Worm (Caenorhabditis elegans) whole organism, L1 larva: ENCODE data around the gene Y54F10BM.9.

Experiments used
- ama-1 ChIP-seq: fragments of 150-350 bp; optimal IDR thresholded peaks from 2 replicates; lab custom pipeline; 2014
- ceh-90 ChIP-seq: sonication (generic microtip); optimal IDR thresholded peaks from 2 replicates; lab custom pipeline; 2016; ENCODE audit warnings: missing genetic modification characterization, missing compliant biosample characterization
- efl-3 ChIP-seq: fragments of 200-800 bp; sonication (Bioruptor generic); optimal IDR thresholded peaks from 2 replicates; lab custom pipeline; 2018; ENCODE audit warnings: mild to moderate bottlenecking, missing genetic modification characterization, missing compliant biosample characterization
- irx-1 ChIP-seq: sonication (generic microtip); optimal IDR thresholded peaks from 2 replicates; lab custom pipeline; 2016; ENCODE audit warnings: missing genetic modification characterization, missing compliant biosample characterization
- lin-39 ChIP-seq: fragments of 150-350 bp; optimal IDR thresholded peaks from 2 replicates; lab custom pipeline; 2014; ENCODE audit warnings: missing biosample characterization, missing genetic modification reagents, missing genetic modification characterization
- mep-1 ChIP-seq: fragments of 150-350 bp; optimal IDR thresholded peaks from 2 replicates; lab custom pipeline; 2014; ENCODE audit warnings: missing biosample characterization, missing genetic modification characterization
- nhr-77 ChIP-seq: fragments of 150-350 bp; optimal IDR thresholded peaks from 2 replicates; lab custom pipeline; 2014; ENCODE audit warnings: missing biosample characterization, missing genetic modification characterization
- snpc-4 ChIP-seq: fragments of 150-350 bp; optimal IDR thresholded peaks from 2 replicates; lab custom pipeline; 2014; ENCODE audit warnings: missing biosample characterization, missing genetic modification characterization
- unc-98 ChIP-seq: fragments of 200-800 bp; sonication (Bioruptor generic); IDR thresholded peaks from 2 replicates; pipeline ENCODE4 v1.3.6; 2022; ENCODE audit warnings: missing genetic modification characterization, missing compliant biosample characterization
- ztf-11 ChIP-seq, 2 experiments: sonication (generic microtip); optimal IDR thresholded peaks; 2 replicates each; lab custom pipeline; 2016 to 2017; ENCODE audit warnings: missing genetic modification characterization in 2 of 2, missing biosample characterization in 1 of 2, missing compliant biosample characterization in 1 of 2

DNA sequence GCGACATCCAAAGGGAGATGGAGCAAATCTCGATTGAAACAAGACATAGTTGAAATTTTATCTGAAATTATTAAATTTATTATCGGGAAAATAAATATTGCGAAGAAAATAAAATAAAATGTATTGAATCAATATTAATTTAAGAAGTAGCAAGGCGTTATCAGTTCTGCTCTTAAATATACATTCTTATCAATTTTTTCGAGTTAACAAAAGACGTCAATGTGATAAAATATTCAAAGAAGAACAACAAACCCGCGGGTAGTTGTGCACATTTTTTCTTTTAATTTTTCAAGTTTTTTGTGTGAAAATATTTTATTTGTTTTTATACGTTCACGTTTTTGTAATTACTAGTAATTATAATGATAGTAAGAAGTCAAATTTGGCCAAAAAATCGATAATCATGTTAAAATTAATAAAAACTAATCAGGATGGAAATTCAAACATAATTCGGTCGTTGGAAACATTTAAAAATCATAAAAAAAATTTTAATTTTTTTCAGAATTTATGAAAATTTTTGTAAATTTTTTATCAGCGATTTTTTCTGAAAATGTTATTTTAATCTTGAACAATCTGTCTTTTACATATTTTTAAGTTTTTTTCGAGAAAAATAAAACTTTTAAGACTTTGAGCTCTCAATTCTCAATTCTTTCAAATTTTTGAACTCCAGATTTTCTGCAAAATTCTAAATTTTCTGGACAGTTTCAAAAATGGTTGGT, 38.6 kb downstream of the Y54F10BM.9 start, which contains the start of gene fbxa-9:
- no peak for TF ChIP-seq nhr-77
- no peak for TF ChIP-seq snpc-4 (tag; lab: Kevin White, UChicago)
- no peak for TF ChIP-seq ama-1 (lab: Kevin White, UChicago)
- no peak for TF ChIP-seq ceh-90 (tag; lab: Kevin White, UChicago)
- TF ChIP-seq mep-1: no peak
- no peak for TF ChIP-seq efl-3 (GFP tag; lab: Kevin White, UChicago)
- TF ChIP-seq unc-98 (GFP tag; lab: Robert Waterston, UW): no peak
- TF ChIP-seq ztf-11 (tag; optimal IDR thresholded peaks at IDR 0.05; lab: Kevin White, UChicago): no peak
- no peak for TF ChIP-seq irx-1 (tag; lab: Kevin White, UChicago)
- TF ChIP-seq lin-39 (tag; lab: Kevin White, UChicago): no peak
